Worm (Caenorhabditis elegans): Measurements from ENCODE around the gene clec-162.

DNA sequence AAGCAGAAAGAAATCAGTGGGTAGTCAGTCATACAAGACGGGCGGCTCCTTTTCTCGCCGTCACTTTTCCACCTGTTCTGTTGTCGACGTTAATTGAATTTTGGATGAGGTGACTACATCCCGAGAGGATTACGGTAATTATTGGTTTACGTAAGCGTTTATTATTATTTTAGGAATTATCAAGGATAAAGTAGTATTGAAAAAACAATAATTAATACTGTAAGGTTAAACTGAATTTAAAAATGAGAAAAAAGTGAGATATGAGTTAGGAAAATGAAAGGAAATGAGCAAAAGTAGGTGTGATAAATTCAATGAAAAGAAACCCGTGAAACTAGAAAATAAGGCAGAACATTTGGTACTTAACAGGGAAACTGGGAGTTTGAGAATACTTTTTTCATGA is 13.9 kb upstream of the clec-162 start, which contains the start of gene hlh-4:
- TF ChIP-seq pax-3 (tag; optimal IDR thresholded peaks at IDR 0.05) (no peak), blmp-1 (tag; optimal IDR thresholded peaks at IDR 0.05) (no peak), ama-1 (optimal IDR thresholded peaks at IDR 0.05) (no peak), nhr-11 (tag; optimal IDR thresholded peaks at IDR 0.05) (no peak), lin-15B (tag; optimal IDR thresholded peaks at IDR 0.05) (no peak), mdl-1 (tag; optimal IDR thresholded peaks at IDR 0.05) (no peak), pqm-1 (tag; optimal IDR thresholded peaks at IDR 0.05) (no peak), snpc-4 (tag; optimal IDR thresholded peaks at IDR 0.05) (no peak), elt-3 (tag; optimal IDR thresholded peaks at IDR 0.05) (no peak), hlh-4 (tag; optimal IDR thresholded peaks at IDR 0.05) (peak; percentile 32), swsn-7 (tag; optimal IDR thresholded peaks at IDR 0.05) (no peak), nhr-85 (tag) (no peak), lin-35 (GFP tag; optimal IDR thresholded peaks at IDR 0.05) (no peak), fkh-10 (GFP tag; optimal IDR thresholded peaks at IDR 0.05) (no peak)
